Fruit fly (Drosophila melanogaster): Measurements from ENCODE around the gene cmpy.

Gene cmpy

dm6 chr3L:20697166-20697791 lies 21.7 kb downstream of the cmpy start:
- TF ChIP-seq Mes4 (GFP tag; optimal IDR thresholded peaks at IDR 0.05), result no peak
- no peak for TF ChIP-seq Sry-β (GFP tag; optimal IDR thresholded peaks at IDR 0.05)
- TF ChIP-seq sqz (GFP tag; optimal IDR thresholded peaks at IDR 0.05), result peak; percentile 40
- TF ChIP-seq pfk (GFP tag; optimal IDR thresholded peaks at IDR 0.05), result no peak
- TF ChIP-seq CG2120 (GFP tag; optimal IDR thresholded peaks at IDR 0.05), result no peak
- TF ChIP-seq tin (GFP tag; optimal IDR thresholded peaks at IDR 0.05), result no peak
- TF ChIP-seq Kr (GFP tag; optimal IDR thresholded peaks at IDR 0.05), result no peak
- TF ChIP-seq CG16779 (GFP tag; IDR thresholded peaks at IDR 0.05), result no peak
- TF ChIP-seq Fer3 (tag; optimal IDR thresholded peaks at IDR 0.05), result no peak
- no peak for TF ChIP-seq Dip3 (GFP tag; optimal IDR thresholded peaks at IDR 0.05)
- TF ChIP-seq tup (GFP tag; optimal IDR thresholded peaks at IDR 0.05), result no peak
- no peak for TF ChIP-seq HLH3B (GFP tag; IDR thresholded peaks at IDR 0.05)
- peak; percentile 53 for TF ChIP-seq CG15479 (GFP tag; optimal IDR thresholded peaks at IDR 0.05)
- no peak for TF ChIP-seq CG14441 (GFP tag; IDR thresholded peaks at IDR 0.05)
- TF ChIP-seq CG18619 (GFP tag; optimal IDR thresholded peaks at IDR 0.05), result no peak
- TF ChIP-seq oc (tag; optimal IDR thresholded peaks at IDR 0.05), result peak; percentile 54
- no peak for TF ChIP-seq CG31365 (tag; optimal IDR thresholded peaks at IDR 0.05)
- peak in 1 of 2 experiments; percentile 97 for TF ChIP-seq tll (GFP tag; optimal IDR thresholded peaks at IDR 0.05)
- no peak for TF ChIP-seq psq (GFP tag; optimal IDR thresholded peaks at IDR 0.05)
- TF ChIP-seq CG7271 (tag; optimal IDR thresholded peaks at IDR 0.05), result peak; percentile 30
- TF ChIP-seq cad (GFP tag; optimal IDR thresholded peaks at IDR 0.05), result peak; percentile 85
- no peak for TF ChIP-seq CG15514 (GFP tag; optimal IDR thresholded peaks at IDR 0.05)
- no peak for TF ChIP-seq YL-1 (GFP tag; optimal IDR thresholded peaks at IDR 0.05)
- no peak for TF ChIP-seq ash1 (GFP tag; optimal IDR thresholded peaks at IDR 0.05)
- TF ChIP-seq ken (GFP tag; IDR thresholded peaks at IDR 0.05), result 0 out of 3 replicates have a peak, but pooled peaks have one; percentile 17
- TF ChIP-seq Chrac-16 (GFP tag; optimal IDR thresholded peaks at IDR 0.05), result no peak
- TF ChIP-seq CG6689 (GFP tag; IDR thresholded peaks at IDR 0.05), result no peak
- TF ChIP-seq CG11398 (GFP tag; optimal IDR thresholded peaks at IDR 0.05), result no peak
- peak; percentile 40 for TF ChIP-seq zen (tag; optimal IDR thresholded peaks at IDR 0.05)
- no peak for TF ChIP-seq CG10431 (GFP tag; optimal IDR thresholded peaks at IDR 0.05)
- TF ChIP-seq CG2875 (GFP tag; optimal IDR thresholded peaks at IDR 0.05), result no peak
- TF ChIP-seq Taf1 (GFP tag; IDR thresholded peaks at IDR 0.05), result no peak
- TF ChIP-seq gcm2 (GFP tag; optimal IDR thresholded peaks at IDR 0.05), result no peak
- no peak for TF ChIP-seq CG8388 (GFP tag; optimal IDR thresholded peaks at IDR 0.05)
- TF ChIP-seq CG10267 (tag; optimal IDR thresholded peaks at IDR 0.05), result no peak
- no peak for TF ChIP-seq Bdp1 (GFP tag; optimal IDR thresholded peaks at IDR 0.05)
- TF ChIP-seq CG15601 (tag; optimal IDR thresholded peaks at IDR 0.05), result no peak
- no peak for TF ChIP-seq grau (tag; optimal IDR thresholded peaks at IDR 0.05)
- TF ChIP-seq jigr1 (GFP tag; IDR thresholded peaks at IDR 0.05), result no peak
- no peak for TF ChIP-seq CG7786 (GFP tag; optimal IDR thresholded peaks at IDR 0.05)
- TF ChIP-seq CG10654 (GFP tag; optimal IDR thresholded peaks at IDR 0.05), result no peak
- TF ChIP-seq bab2 (GFP tag; optimal IDR thresholded peaks at IDR 0.05), result no peak

Measured in whole organism, embryonic.